Worm (Caenorhabditis elegans): ENCODE measurements around the gene chtb-1.

Gene chtb-1

DNA sequence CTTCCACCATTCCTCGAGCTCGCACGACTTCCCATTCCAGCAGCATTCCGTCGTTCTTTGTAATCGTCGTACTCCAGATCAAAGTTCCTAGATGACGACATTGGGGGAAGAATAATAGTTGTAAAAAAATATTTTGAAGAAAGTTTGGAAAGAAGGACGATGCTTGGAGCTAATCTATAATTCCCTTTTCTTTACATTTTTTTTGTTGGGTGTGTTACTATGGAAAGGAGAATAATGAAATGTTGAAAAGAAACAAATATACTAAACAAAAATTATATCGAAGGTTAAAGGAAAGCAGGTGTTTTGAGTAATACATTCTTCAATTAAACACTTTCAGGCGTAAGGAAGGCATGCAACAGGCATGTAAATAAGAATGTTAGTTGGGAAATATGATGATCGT is 26.0 kb downstream of the chtb-1 start, which contains the start of gene C40H1.3:
Gene C40H1.3 (minus strand): TSS at position 101 of the 400 bp plus-strand sequence.
- TF ChIP-seq scrt-1 (GFP tag; IDR thresholded peaks at IDR 0.05) (no peak), B0310.2 (tag; optimal IDR thresholded peaks at IDR 0.05) (no peak)

DNA sequence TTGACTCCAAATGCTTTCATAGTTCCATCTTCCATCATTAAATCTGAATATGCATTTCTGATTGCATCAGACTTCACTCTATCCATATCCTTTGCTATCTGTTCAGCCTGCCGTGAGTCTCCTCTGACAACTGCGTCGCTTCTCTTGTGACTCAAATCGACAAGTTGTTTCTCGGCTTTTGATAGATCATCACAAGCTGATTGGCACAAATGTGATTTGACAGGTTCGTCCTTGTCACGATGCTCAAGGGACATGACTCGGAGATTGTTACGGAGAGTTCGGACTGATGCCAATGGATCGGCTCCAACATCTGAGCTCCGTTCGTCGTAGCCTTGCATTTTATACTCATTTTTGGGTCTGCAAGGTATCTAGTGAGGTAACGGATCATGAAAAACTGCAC is 26.5 kb downstream of the chtb-1 start:
- TF ChIP-seq scrt-1 (GFP tag; IDR thresholded peaks at IDR 0.05), result no peak
- no peak for TF ChIP-seq tbx-11 (GFP tag; IDR thresholded peaks at IDR 0.05)
- no peak for TF ChIP-seq pes-1 (GFP tag; IDR thresholded peaks at IDR 0.05)
- TF ChIP-seq hmbx-1 (tag; optimal IDR thresholded peaks at IDR 0.05), result no peak
- TF ChIP-seq ets-7 (tag; optimal IDR thresholded peaks at IDR 0.05), result no peak
- no peak for TF ChIP-seq ceh-36 (tag; optimal IDR thresholded peaks at IDR 0.05)
- TF ChIP-seq hmg-4 (GFP tag; optimal IDR thresholded peaks at IDR 0.05), result no peak
- no peak for TF ChIP-seq B0310.2 (tag; optimal IDR thresholded peaks at IDR 0.05)
- no peak for TF ChIP-seq sea-1 (GFP tag; conservative IDR thresholded peaks at IDR 0.05)
- TF ChIP-seq tbx-37 (GFP tag; conservative IDR thresholded peaks at IDR 0.05), result no peak
- TF ChIP-seq tra-4 (tag; optimal IDR thresholded peaks at IDR 0.05), result no peak
- TF ChIP-seq aly-1 (tag; optimal IDR thresholded peaks at IDR 0.05), result no peak
- no peak for TF ChIP-seq ceh-13 (GFP tag; optimal IDR thresholded peaks at IDR 0.05)
- TF ChIP-seq ama-1 (optimal IDR thresholded peaks at IDR 0.05), result no peak
- no peak for TF ChIP-seq flt-1 (GFP tag; IDR thresholded peaks at IDR 0.05)
- no peak for TF ChIP-seq hnd-1 (tag; optimal IDR thresholded peaks at IDR 0.05)
- TF ChIP-seq F13C5.2 (tag; optimal IDR thresholded peaks at IDR 0.05), result no peak

DNA sequence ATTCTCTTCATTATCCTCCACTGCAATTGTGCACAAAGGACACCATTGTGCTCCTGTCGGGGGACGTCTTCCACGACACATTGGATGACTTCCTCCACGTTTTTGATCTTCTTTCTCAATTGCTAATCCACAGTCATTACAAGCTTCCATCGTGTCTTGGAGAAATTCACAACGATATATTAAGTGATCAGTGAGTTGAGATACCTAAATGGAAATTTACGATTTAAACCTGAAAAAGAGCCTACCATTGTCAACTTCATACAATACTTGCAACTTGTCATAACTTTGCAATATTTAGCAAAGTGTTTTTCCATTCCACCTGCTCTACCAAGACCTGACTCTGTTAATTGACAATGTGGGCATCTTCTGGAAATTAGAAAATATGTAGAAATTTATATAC is 27.4 kb downstream of the chtb-1 start:
- TF ChIP-seq ceh-36 (tag; optimal IDR thresholded peaks at IDR 0.05) (no peak), hnd-1 (tag; optimal IDR thresholded peaks at IDR 0.05) (no peak), ceh-13 (GFP tag; optimal IDR thresholded peaks at IDR 0.05) (no peak)

DNA sequence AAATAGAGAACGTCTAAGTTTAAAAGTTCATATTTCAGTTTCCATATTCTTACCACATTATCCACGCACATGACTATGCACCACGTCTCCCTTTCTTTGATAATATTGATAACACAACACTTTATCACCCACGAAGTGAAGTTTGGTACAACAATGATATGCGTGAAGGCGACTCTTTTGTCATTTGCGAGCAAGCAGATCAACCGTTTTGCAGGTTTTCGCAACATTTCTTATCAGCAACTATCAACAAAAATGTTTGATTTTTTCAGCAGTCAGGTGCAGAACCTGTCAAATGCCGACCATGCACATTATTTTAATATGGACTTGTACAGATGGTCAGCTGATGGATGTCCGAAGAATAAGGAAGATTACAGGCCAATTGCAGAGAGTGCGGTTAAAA is 28.7 kb downstream of the chtb-1 start:
- TF ChIP-seq F13C5.2 (tag; optimal IDR thresholded peaks at IDR 0.05), result no peak
- no peak for TF ChIP-seq hnd-1 (tag; optimal IDR thresholded peaks at IDR 0.05)
- no peak for TF ChIP-seq ama-1 (optimal IDR thresholded peaks at IDR 0.05)
- TF ChIP-seq tbx-37 (GFP tag; conservative IDR thresholded peaks at IDR 0.05), result no peak
- no peak for TF ChIP-seq ets-7 (tag; optimal IDR thresholded peaks at IDR 0.05)
- TF ChIP-seq tbx-11 (GFP tag; IDR thresholded peaks at IDR 0.05), result no peak
- TF ChIP-seq sea-1 (GFP tag; conservative IDR thresholded peaks at IDR 0.05), result no peak
- TF ChIP-seq scrt-1 (GFP tag; IDR thresholded peaks at IDR 0.05), result no peak
- no peak for TF ChIP-seq tra-4 (tag; optimal IDR thresholded peaks at IDR 0.05)
- TF ChIP-seq aly-1 (tag; optimal IDR thresholded peaks at IDR 0.05), result no peak
- TF ChIP-seq ceh-13 (GFP tag; optimal IDR thresholded peaks at IDR 0.05), result no peak

DNA sequence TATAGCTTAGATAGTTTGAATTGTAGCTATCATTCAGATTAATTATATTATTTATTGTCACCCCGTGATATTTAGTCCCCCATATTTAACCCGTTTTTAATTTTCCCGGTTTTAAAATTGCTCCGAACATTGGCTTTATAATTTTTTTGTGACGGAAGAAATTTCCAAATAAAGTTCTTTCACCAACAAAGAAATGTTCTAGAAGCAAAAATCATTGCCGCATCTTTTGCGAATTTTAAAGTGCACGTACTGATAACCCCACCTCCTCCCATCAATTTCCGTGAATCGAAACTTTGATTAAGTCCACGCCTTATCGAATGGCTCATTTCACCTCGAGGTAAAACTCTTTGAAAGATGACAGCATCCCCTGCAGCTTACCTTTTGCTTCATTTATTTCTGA is 30.5 kb downstream of the chtb-1 start, which contains the start of gene C40H1.7:
Gene C40H1.7 (plus strand): TSS at position 301 of the 400 bp plus-strand sequence.
- TF ChIP-seq tbx-11 (GFP tag; IDR thresholded peaks at IDR 0.05) (no peak), sea-1 (GFP tag; conservative IDR thresholded peaks at IDR 0.05) (no peak), aly-1 (tag; optimal IDR thresholded peaks at IDR 0.05) (no peak), hmg-4 (GFP tag; optimal IDR thresholded peaks at IDR 0.05) (no peak), ama-1 (optimal IDR thresholded peaks at IDR 0.05) (no peak), flt-1 (GFP tag; IDR thresholded peaks at IDR 0.05) (no peak), pes-1 (GFP tag; IDR thresholded peaks at IDR 0.05) (no peak), scrt-1 (GFP tag; IDR thresholded peaks at IDR 0.05) (no peak), tbx-37 (GFP tag; conservative IDR thresholded peaks at IDR 0.05) (no peak), ets-7 (tag; optimal IDR thresholded peaks at IDR 0.05) (no peak), F13C5.2 (tag; optimal IDR thresholded peaks at IDR 0.05) (no peak), hnd-1 (tag; optimal IDR thresholded peaks at IDR 0.05) (no peak)

DNA sequence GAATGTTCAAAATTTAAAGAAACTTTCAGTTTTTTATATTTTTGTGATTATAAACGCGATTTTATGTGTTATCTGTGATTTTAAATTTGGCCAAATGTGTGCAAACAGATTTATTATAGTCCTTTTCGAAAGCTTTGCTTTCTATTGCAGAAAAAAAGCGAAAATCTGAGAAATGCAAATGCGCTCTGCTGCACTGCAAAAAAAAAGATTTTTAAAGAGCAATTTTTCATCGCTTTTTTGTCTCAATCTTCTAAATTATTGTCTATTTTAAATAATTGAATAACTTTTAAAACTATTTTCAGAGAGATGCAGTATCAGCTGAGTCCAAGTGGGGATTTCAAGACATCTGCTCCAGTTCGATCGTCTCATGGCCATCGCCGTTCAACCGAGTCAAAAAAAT is 33.3 kb downstream of the chtb-1 start, which contains the start of gene cpb-1:
Gene cpb-1 (plus strand): TSS at position 301 of the 400 bp plus-strand sequence.
- TF ChIP-seq ama-1 (optimal IDR thresholded peaks at IDR 0.05) (no peak), ceh-36 (tag; optimal IDR thresholded peaks at IDR 0.05) (no peak), flt-1 (GFP tag; IDR thresholded peaks at IDR 0.05) (no peak), hmg-4 (GFP tag; optimal IDR thresholded peaks at IDR 0.05) (no peak), hmbx-1 (tag; optimal IDR thresholded peaks at IDR 0.05) (no peak), aly-1 (tag; optimal IDR thresholded peaks at IDR 0.05) (no peak), pes-1 (GFP tag; IDR thresholded peaks at IDR 0.05) (no peak), tra-4 (tag; optimal IDR thresholded peaks at IDR 0.05) (no peak), F13C5.2 (tag; optimal IDR thresholded peaks at IDR 0.05) (no peak)

DNA sequence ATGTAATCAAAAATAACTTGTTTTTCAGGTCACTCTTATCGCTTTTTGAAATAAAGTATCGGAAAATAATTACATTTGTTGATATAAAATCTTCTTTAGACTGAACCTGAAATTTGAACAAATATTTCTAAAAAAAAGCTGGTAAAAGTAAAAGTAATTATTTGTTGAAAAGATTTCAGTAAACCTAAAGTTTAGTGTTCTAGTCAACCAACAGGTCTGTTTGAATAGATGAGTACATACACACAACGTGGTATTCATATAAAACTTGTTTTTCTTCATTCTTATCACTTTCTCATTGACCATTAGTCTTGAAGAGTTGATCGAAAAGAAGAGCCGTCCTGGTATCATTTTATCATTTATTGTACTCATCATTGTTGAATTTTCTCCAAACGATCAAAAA is 35.6 kb downstream of the chtb-1 start, which contains the start of gene C40H1.9:
Gene C40H1.9 (plus strand): TSS at position 301 of the 400 bp plus-strand sequence.
- TF ChIP-seq tbx-37 (GFP tag; conservative IDR thresholded peaks at IDR 0.05), result no peak
- no peak for TF ChIP-seq hmbx-1 (tag; optimal IDR thresholded peaks at IDR 0.05)
- no peak for TF ChIP-seq tra-4 (tag; optimal IDR thresholded peaks at IDR 0.05)
- TF ChIP-seq ceh-13 (GFP tag; optimal IDR thresholded peaks at IDR 0.05), result no peak
- TF ChIP-seq ceh-36 (tag; optimal IDR thresholded peaks at IDR 0.05), result no peak
- no peak for TF ChIP-seq hmg-4 (GFP tag; optimal IDR thresholded peaks at IDR 0.05)
- no peak for TF ChIP-seq F13C5.2 (tag; optimal IDR thresholded peaks at IDR 0.05)
- TF ChIP-seq scrt-1 (GFP tag; IDR thresholded peaks at IDR 0.05), result no peak
- no peak for TF ChIP-seq tbx-11 (GFP tag; IDR thresholded peaks at IDR 0.05)
- TF ChIP-seq ets-7 (tag; optimal IDR thresholded peaks at IDR 0.05), result no peak
- TF ChIP-seq hnd-1 (tag; optimal IDR thresholded peaks at IDR 0.05), result no peak
- no peak for TF ChIP-seq B0310.2 (tag; optimal IDR thresholded peaks at IDR 0.05)
- TF ChIP-seq sea-1 (GFP tag; conservative IDR thresholded peaks at IDR 0.05), result no peak
- TF ChIP-seq pes-1 (GFP tag; IDR thresholded peaks at IDR 0.05), result no peak
- no peak for TF ChIP-seq ama-1 (optimal IDR thresholded peaks at IDR 0.05)
- TF ChIP-seq flt-1 (GFP tag; IDR thresholded peaks at IDR 0.05), result no peak
- no peak for TF ChIP-seq aly-1 (tag; optimal IDR thresholded peaks at IDR 0.05)

DNA sequence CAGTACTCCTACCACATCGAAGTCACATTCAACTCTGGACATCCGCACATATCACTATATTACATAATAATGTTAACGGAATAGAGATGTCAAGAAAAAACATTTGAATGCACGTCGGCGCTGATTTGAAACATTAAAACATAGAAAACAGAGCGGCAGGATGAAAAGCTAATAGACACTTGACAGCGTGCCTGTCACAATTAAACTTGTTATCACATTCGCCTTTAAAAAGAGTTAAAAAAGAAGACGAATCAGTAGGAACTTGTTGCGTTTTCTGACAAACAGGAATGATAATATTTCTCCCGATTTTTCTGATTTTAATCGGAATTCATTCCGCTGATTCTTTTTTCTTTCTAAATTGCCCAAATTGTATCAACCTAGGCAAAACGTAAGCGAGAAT is 37.7 kb downstream of the chtb-1 start:
- TF ChIP-seq sea-1 (GFP tag; conservative IDR thresholded peaks at IDR 0.05) (no peak), ceh-36 (tag; optimal IDR thresholded peaks at IDR 0.05) (no peak), ets-7 (tag; optimal IDR thresholded peaks at IDR 0.05) (no peak), aly-1 (tag; optimal IDR thresholded peaks at IDR 0.05) (no peak), hnd-1 (tag; optimal IDR thresholded peaks at IDR 0.05) (no peak), hmbx-1 (tag; optimal IDR thresholded peaks at IDR 0.05) (no peak), flt-1 (GFP tag; IDR thresholded peaks at IDR 0.05) (no peak), ceh-13 (GFP tag; optimal IDR thresholded peaks at IDR 0.05) (no peak), tra-4 (tag; optimal IDR thresholded peaks at IDR 0.05) (no peak), F13C5.2 (tag; optimal IDR thresholded peaks at IDR 0.05) (no peak), ama-1 (optimal IDR thresholded peaks at IDR 0.05) (no peak), tbx-11 (GFP tag; IDR thresholded peaks at IDR 0.05) (no peak), tbx-37 (GFP tag; conservative IDR thresholded peaks at IDR 0.05) (no peak), B0310.2 (tag; optimal IDR thresholded peaks at IDR 0.05) (no peak), pes-1 (GFP tag; IDR thresholded peaks at IDR 0.05) (no peak), hmg-4 (GFP tag; optimal IDR thresholded peaks at IDR 0.05) (no peak), scrt-1 (GFP tag; IDR thresholded peaks at IDR 0.05) (no peak)

Measured in whole organism, early embryonic.